Fruit fly (Drosophila melanogaster) whole organism, prepupa: ENCODE data around the gene Bx42.

Experiments
- Blimp-1 ChIP-seq: fragments of 200-800 bp; sonication (Bioruptor generic); optimal IDR thresholded peaks from 3 replicates; lab custom pipeline; 2017; ENCODE audit warnings: missing biosample characterization, missing genetic modification characterization, mild to moderate bottlenecking, moderate library complexity, missing genetic modification reagents
- CG10669 ChIP-seq: fragments of 200-800 bp; sonication (Bioruptor generic); optimal IDR thresholded peaks from 3 replicates; lab custom pipeline; 2018; ENCODE audit warnings: missing biosample characterization, mild to moderate bottlenecking, missing genetic modification characterization, moderate library complexity
- CG11294 ChIP-seq: fragments of 200-800 bp; sonication (Bioruptor generic); IDR thresholded peaks from 2 replicates; pipeline ENCODE4 v1.3.6; 2022; ENCODE audit warnings: missing biosample characterization, missing genetic modification characterization
- CG11902 ChIP-seq: fragments of 200-800 bp; sonication (Bioruptor generic); optimal IDR thresholded peaks from 3 replicates; lab custom pipeline; 2016; ENCODE audit warnings: missing biosample characterization, missing genetic modification characterization
- CG15336 ChIP-seq: fragments of 200-800 bp; sonication (Bioruptor generic); IDR thresholded peaks from 2 replicates; pipeline ENCODE4 v1.3.6; 2022; ENCODE audit warnings: missing biosample characterization, missing genetic modification characterization
- CG1621 ChIP-seq: fragments of 200-800 bp; sonication (Bioruptor generic); optimal IDR thresholded peaks from 3 replicates; lab custom pipeline; 2018; ENCODE audit warnings: missing biosample characterization, mild to moderate bottlenecking, missing genetic modification characterization
- CG16779 ChIP-seq: fragments of 200-800 bp; sonication (Bioruptor generic); optimal IDR thresholded peaks from 3 replicates; lab custom pipeline; 2017; ENCODE audit warnings: missing biosample characterization, mild to moderate bottlenecking, missing genetic modification characterization
- CG31627 ChIP-seq: fragments of 200-800 bp; sonication (Bioruptor generic); optimal IDR thresholded peaks from 3 replicates; lab custom pipeline; 2016; ENCODE audit warnings: missing biosample characterization, missing genetic modification characterization
- CG32006 ChIP-seq: fragments of 200-800 bp; sonication (Bioruptor generic); optimal IDR thresholded peaks from 3 replicates; lab custom pipeline; 2017; ENCODE audit warnings: missing biosample characterization, mild to moderate bottlenecking, missing genetic modification characterization
- CG34406 ChIP-seq: fragments of 200-800 bp; sonication (Bioruptor generic); optimal IDR thresholded peaks from 3 replicates; lab custom pipeline; 2016; ENCODE audit warnings: missing biosample characterization, missing genetic modification characterization
- CG3919 ChIP-seq: fragments of 200-800 bp; sonication (Bioruptor generic); optimal IDR thresholded peaks from 3 replicates; lab custom pipeline; 2016; ENCODE audit warnings: missing biosample characterization, missing genetic modification characterization
- CG6163 ChIP-seq: fragments of 200-800 bp; sonication (Bioruptor generic); IDR thresholded peaks from 3 replicates; pipeline ENCODE4 v1.3.6; 2022; ENCODE audit warnings: missing biosample characterization, missing genetic modification characterization
- CG6792 ChIP-seq: fragments of 200-800 bp; sonication (Bioruptor generic); optimal IDR thresholded peaks from 3 replicates; lab custom pipeline; 2016; ENCODE audit warnings: missing biosample characterization, missing genetic modification characterization
- CG6854 ChIP-seq: fragments of 200-800 bp; sonication (Bioruptor generic); optimal IDR thresholded peaks from 2 replicates; lab custom pipeline; 2017; ENCODE audit warnings: missing biosample characterization, mild to moderate bottlenecking, missing genetic modification characterization
- CG7368 ChIP-seq: fragments of 200-800 bp; sonication (Bioruptor generic); optimal IDR thresholded peaks from 3 replicates; lab custom pipeline; 2016; ENCODE audit warnings: missing biosample characterization, missing genetic modification characterization
- CG8119 ChIP-seq: fragments of 200-800 bp; sonication (Bioruptor generic); IDR thresholded peaks from 3 replicates; pipeline ENCODE4 v1.3.6; 2022; ENCODE audit warnings: missing biosample characterization, missing genetic modification characterization
- CG8319 ChIP-seq: fragments of 200-800 bp; sonication (Bioruptor generic); optimal IDR thresholded peaks from 3 replicates; lab custom pipeline; 2016; ENCODE audit warnings: missing biosample characterization, missing genetic modification characterization
- CG8632 ChIP-seq: fragments of 200-800 bp; sonication (Bioruptor generic); optimal IDR thresholded peaks from 3 replicates; lab custom pipeline; 2016; ENCODE audit warnings: missing biosample characterization, missing genetic modification characterization
- CG9139 ChIP-seq: fragments of 200-800 bp; sonication (Bioruptor generic); optimal IDR thresholded peaks from 3 replicates; lab custom pipeline; 2017; ENCODE audit warnings: missing biosample characterization, mild to moderate bottlenecking, missing genetic modification characterization
- Eip75B ChIP-seq: fragments of 200-800 bp; sonication (Bioruptor generic); optimal IDR thresholded peaks from 3 replicates; lab custom pipeline; 2016; ENCODE audit warnings: missing biosample characterization, missing genetic modification characterization
- Eip78C ChIP-seq: fragments of 200-800 bp; sonication (Bioruptor generic); peaks from one replicate; lab custom pipeline; 2016; ENCODE audit warnings: missing biosample characterization, missing genetic modification characterization
- Eip93F ChIP-seq: fragments of 200-800 bp; sonication (Bioruptor generic); optimal IDR thresholded peaks from 2 replicates; lab custom pipeline; 2016; ENCODE audit warnings: missing biosample characterization, mild to moderate bottlenecking, missing genetic modification characterization
- Ets96B ChIP-seq: fragments of 200-800 bp; optimal IDR thresholded peaks from 2 replicates; lab custom pipeline; 2019; ENCODE audit warnings: missing biosample characterization, mild to moderate bottlenecking, missing genetic modification characterization, moderate library complexity
- Gug ChIP-seq: fragments of 200-800 bp; sonication (Bioruptor generic); IDR thresholded peaks from 2 replicates; pipeline ENCODE4 v1.3.6; 2022; ENCODE audit warnings: missing biosample characterization, missing genetic modification characterization
- Hr39 ChIP-seq: fragments of 200-800 bp; sonication (Bioruptor generic); optimal IDR thresholded peaks from 2 replicates; lab custom pipeline; 2016; ENCODE audit warnings: missing biosample characterization, missing genetic modification characterization
- Hr4 ChIP-seq: fragments of 200-800 bp; sonication (Bioruptor generic); optimal IDR thresholded peaks from 3 replicates; lab custom pipeline; 2016; ENCODE audit warnings: missing biosample characterization, missing genetic modification characterization
- Lpt ChIP-seq: fragments of 200-800 bp; sonication (Bioruptor generic); optimal IDR thresholded peaks from 3 replicates; lab custom pipeline; 2016; ENCODE audit warnings: missing biosample characterization, missing genetic modification characterization
- Met ChIP-seq: fragments of 200-800 bp; sonication (Bioruptor generic); optimal IDR thresholded peaks from 3 replicates; lab custom pipeline; 2016; ENCODE audit warnings: missing biosample characterization, missing genetic modification characterization
- Smox ChIP-seq: fragments of 200-800 bp; sonication (Bioruptor generic); optimal IDR thresholded peaks from 3 replicates; lab custom pipeline; 2016; ENCODE audit warnings: missing biosample characterization, missing genetic modification characterization
- Sox15 ChIP-seq: fragments of 200-800 bp; sonication (Bioruptor generic); optimal IDR thresholded peaks from 3 replicates; lab custom pipeline; 2016; ENCODE audit warnings: missing biosample characterization, missing genetic modification characterization
- acj6 ChIP-seq: fragments of 200-800 bp; sonication (Bioruptor generic); optimal IDR thresholded peaks from 3 replicates; lab custom pipeline; 2016; ENCODE audit warnings: missing biosample characterization, missing genetic modification characterization
- dac ChIP-seq: fragments of 200-800 bp; sonication (Bioruptor generic); optimal IDR thresholded peaks from 2 replicates; lab custom pipeline; 2017; ENCODE audit warnings: missing biosample characterization, mild to moderate bottlenecking, missing genetic modification characterization
- eg ChIP-seq: fragments of 200-800 bp; sonication (Bioruptor generic); IDR thresholded peaks from 3 replicates; pipeline ENCODE4 v1.3.6; 2022; ENCODE audit warnings: missing biosample characterization, missing genetic modification characterization
- esn ChIP-seq: fragments of 200-800 bp; sonication (Bioruptor generic); optimal IDR thresholded peaks from 2 replicates; lab custom pipeline; 2016; ENCODE audit warnings: missing biosample characterization, mild to moderate bottlenecking, missing genetic modification characterization, moderate library complexity
- fd59A ChIP-seq: fragments of 200-800 bp; sonication (Bioruptor generic); optimal IDR thresholded peaks from 2 replicates; lab custom pipeline; 2017; ENCODE audit warnings: missing biosample characterization, mild to moderate bottlenecking, missing genetic modification characterization, missing genetic modification reagents
- fkh ChIP-seq: fragments of 200-800 bp; sonication (Bioruptor generic); optimal IDR thresholded peaks from 3 replicates; lab custom pipeline; 2017; ENCODE audit warnings: missing biosample characterization, mild to moderate bottlenecking, missing genetic modification characterization, moderate library complexity
- lz ChIP-seq: fragments of 200-800 bp; sonication (Bioruptor generic); optimal IDR thresholded peaks from 3 replicates; lab custom pipeline; 2016; ENCODE audit warnings: missing biosample characterization, missing genetic modification characterization
- net ChIP-seq: fragments of 200-800 bp; sonication (Bioruptor generic); optimal IDR thresholded peaks from 3 replicates; lab custom pipeline; 2016; ENCODE audit warnings: missing biosample characterization, missing genetic modification characterization
- pdm3 ChIP-seq: fragments of 200-800 bp; sonication (Bioruptor generic); optimal IDR thresholded peaks from 3 replicates; lab custom pipeline; 2016; ENCODE audit warnings: missing biosample characterization, missing genetic modification characterization
- salr ChIP-seq, 2 experiments: fragments of 200-800 bp; sonication (Bioruptor generic); optimal IDR thresholded peaks; 3 replicates each; lab custom pipeline; 2016 to 2018; ENCODE audit warnings: missing biosample characterization in 2 of 2, missing genetic modification characterization in 2 of 2, mild to moderate bottlenecking in 1 of 2
- ss ChIP-seq, 2 experiments: fragments of 200-800 bp; sonication (Bioruptor generic); optimal IDR thresholded peaks; 2 replicates in 1 of 2; 3 replicates in 1 of 2; lab custom pipeline; 2017 to 2018; ENCODE audit warnings: mild to moderate bottlenecking in 2 of 2, missing biosample characterization in 2 of 2, missing genetic modification characterization in 2 of 2, moderate library complexity in 1 of 2
- svp ChIP-seq: fragments of 200-800 bp; sonication (Bioruptor generic); peaks from one replicate; lab custom pipeline; 2016; ENCODE audit warnings: missing biosample characterization, missing genetic modification characterization
- topi ChIP-seq: fragments of 200-800 bp; sonication (Bioruptor generic); optimal IDR thresholded peaks from 3 replicates; lab custom pipeline; 2016; ENCODE audit warnings: missing biosample characterization, missing genetic modification characterization
- vri ChIP-seq: fragments of 200-800 bp; sonication (Bioruptor generic); optimal IDR thresholded peaks from 3 replicates; lab custom pipeline; 2016; ENCODE audit warnings: missing biosample characterization, mild to moderate bottlenecking, missing genetic modification characterization

Gene Bx42

DNA sequence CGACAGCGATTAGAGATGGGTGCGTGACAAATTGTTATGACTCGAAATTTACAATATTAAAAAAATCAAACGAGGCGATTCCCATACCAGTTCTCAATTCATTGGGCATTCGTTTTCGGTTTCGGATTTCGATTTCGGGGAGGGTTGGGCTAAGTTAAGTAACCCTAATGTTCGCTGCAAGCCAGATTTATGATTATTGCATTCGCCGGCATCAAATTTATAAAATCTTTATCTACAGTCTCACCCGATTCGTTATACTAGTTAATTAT is 21.5 kb upstream of the Bx42 start:
- TF ChIP-seq lz (GFP tag; lab: Kevin White, UChicago) (no peak), fd59A (GFP tag; lab: Kevin White, UChicago) (no peak), esn (no peak), dac (no peak), CG1621 (no peak), CG7368 (GFP tag; lab: Kevin White, UChicago) (no peak), vri (no peak), fkh (GFP tag; lab: Kevin White, UChicago) (no peak), CG10669 (no peak)

DNA sequence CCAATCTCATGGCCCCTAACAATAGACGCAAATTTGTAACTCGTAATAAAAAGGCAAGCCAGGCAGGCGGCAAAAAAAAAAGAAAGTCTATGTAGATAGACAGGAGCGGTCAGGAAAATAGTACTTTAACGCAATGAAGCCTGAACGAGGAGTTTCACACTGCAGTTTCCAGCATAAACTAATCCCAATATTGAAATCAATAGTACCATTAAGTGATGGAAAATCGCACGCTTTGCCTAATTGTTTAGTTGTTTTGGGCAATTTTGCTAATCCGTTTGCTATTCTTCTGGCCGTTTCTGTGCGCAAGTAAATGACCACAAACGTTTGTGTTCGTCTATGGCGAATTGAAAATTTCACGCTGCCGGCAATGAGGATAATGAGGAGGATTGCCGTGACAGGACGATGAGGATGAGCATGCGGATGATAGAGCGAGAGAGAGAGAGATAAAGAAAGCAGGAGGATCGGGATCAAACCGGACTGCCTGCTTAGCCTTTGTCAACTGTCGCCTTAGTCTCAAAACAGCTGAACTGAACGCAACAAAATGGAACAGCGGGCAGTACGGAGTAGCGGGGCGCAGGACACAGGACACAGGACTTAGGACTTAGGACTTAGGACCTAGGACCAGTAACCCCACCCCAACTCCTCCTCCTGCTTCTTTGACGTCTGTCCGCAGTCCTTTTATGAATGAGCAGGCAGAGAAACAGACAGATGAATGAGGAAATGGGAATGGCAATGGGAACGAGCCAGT is 21.0 kb upstream of the Bx42 start:
- TF ChIP-seq acj6 (no peak), CG16779 (tag; lab: Kevin White, UChicago) (no peak), Gug (GFP tag; lab: Robert Waterston, UW) (no peak), Sox15 (GFP tag; lab: Kevin White, UChicago) (no peak), eg (GFP tag; lab: Robert Waterston, UW) (peak; percentile 48; the same call in 1 of the 3 replicates), dac (no peak), CG32006 (GFP tag; lab: Kevin White, UChicago) (peak; percentile 41), Smox (GFP tag; lab: Kevin White, UChicago) (no peak), CG15336 (GFP tag; lab: Robert Waterston, UW) (peak; percentile 35; the same call in 1 of the 2 replicates), Eip78C (GFP tag; lab: Kevin White, UChicago) (peak; percentile 11), pdm3 (GFP tag; lab: Kevin White, UChicago) (no peak), Met (GFP tag; lab: Kevin White, UChicago) (no peak), Eip75B (no peak), CG6854 (GFP tag; lab: Kevin White, UChicago) (no peak), Ets96B (no peak), CG6792 (no peak), Hr4 (peak; percentile 22), CG34406 (no peak), CG8632 (GFP tag; lab: Kevin White, UChicago) (no peak), CG6163 (no peak), CG8119 (no peak), CG10669 (no peak), vri (no peak), Lpt (GFP tag; lab: Kevin White, UChicago) (no peak)

- TF ChIP-seq Eip78C (GFP tag; lab: Kevin White, UChicago) (peak; percentile 54), vri (no peak), CG31627 (GFP tag; lab: Kevin White, UChicago) (no peak), ss (GFP tag; optimal IDR thresholded peaks at IDR 0.05; lab: Kevin White, UChicago) (peak in 1 of 2 experiments; percentile 19)
Measured at dm6 chrX:9122492-9122891, 16.1 kb upstream of the Bx42 start.

DNA sequence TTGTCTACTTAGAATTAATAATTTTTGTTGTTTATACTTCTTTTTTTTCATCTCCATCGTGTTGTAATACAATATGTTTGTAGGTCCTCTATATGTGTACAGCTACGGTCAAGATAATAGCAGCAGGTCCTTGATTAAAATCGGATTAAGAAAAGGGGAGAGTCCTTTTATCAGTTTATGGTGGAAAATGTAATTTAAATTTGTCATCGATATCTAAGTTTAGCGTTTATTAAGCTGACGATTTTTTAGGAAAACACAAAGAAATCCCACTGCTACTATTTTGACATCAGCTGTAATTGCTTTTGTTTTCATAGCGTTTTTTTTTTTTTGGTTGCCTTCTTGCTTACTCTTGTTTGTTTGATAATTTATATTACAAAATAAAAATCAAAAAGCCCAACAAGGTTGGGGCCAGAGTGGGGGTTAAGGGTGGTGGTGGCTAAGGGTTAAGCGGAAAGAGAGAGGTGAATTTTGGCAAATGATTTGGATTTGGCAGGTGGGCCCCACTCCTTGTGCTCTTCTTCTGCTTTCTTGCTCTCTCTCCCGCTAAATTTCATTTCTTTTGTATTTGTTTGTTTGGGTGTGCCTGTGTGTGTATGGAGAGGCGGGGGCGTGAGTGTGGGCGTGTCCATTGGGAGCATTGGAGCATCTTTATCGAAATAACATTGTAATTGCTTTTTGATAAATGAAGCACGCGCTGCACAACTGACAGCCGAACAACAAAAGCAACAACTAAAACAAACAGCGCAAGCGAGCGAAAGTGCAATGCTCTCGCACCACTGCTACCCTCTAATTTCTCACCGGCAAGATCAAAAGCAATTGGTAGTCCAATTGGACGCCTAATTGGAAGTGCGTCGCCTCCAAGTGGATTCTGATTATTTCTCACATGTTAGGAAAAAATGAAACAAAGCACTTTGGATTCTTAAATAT is 14.7 kb upstream of the Bx42 start:
- TF ChIP-seq CG11294 (GFP tag; lab: Robert Waterston, UW) (no peak), eg (GFP tag; lab: Robert Waterston, UW) (peak; percentile 50; the same call in 1 of the 3 replicates), svp (GFP tag; lab: Kevin White, UChicago) (peak; percentile 80), Eip93F (GFP tag; lab: Kevin White, UChicago) (no peak), topi (GFP tag; lab: Kevin White, UChicago) (peak; percentile 56), CG32006 (GFP tag; lab: Kevin White, UChicago) (peak; percentile 27), CG3919 (GFP tag; lab: Kevin White, UChicago) (peak; percentile 28), net (GFP tag; lab: Kevin White, UChicago) (no peak), salr (GFP tag; optimal IDR thresholded peaks at IDR 0.05; lab: Kevin White, UChicago) (no peak), CG6792 (peak; percentile 4), CG6854 (GFP tag; lab: Kevin White, UChicago) (no peak), CG11902 (no peak), vri (peak; percentile 33), Ets96B (peak; percentile 42), fd59A (GFP tag; lab: Kevin White, UChicago) (no peak), CG9139 (GFP tag; lab: Kevin White, UChicago) (no peak), ss (GFP tag; optimal IDR thresholded peaks at IDR 0.05; lab: Kevin White, UChicago) (no peak), acj6 (peak; percentile 18), Lpt (GFP tag; lab: Kevin White, UChicago) (no peak), CG8319 (no peak), Hr39 (GFP tag; lab: Kevin White, UChicago) (peak; percentile 45), Eip75B (peak; percentile 34), Blimp-1 (GFP tag; lab: Kevin White, UChicago) (no peak)
